Worm (Caenorhabditis elegans) whole organism, L2 larva: Measurements from ENCODE around the gene ida-1.

Source experiments
- F13H6.1 ChIP-seq: sonication (generic microtip); optimal IDR thresholded peaks from 2 replicates; lab custom pipeline; 2016; ENCODE audit warnings: missing genetic modification characterization, missing compliant biosample characterization
- aly-2 ChIP-seq: fragments of 150-350 bp; optimal IDR thresholded peaks from 2 replicates; lab custom pipeline; 2014; ENCODE audit warnings: missing biosample characterization, missing genetic modification characterization
- ama-1 ChIP-seq: fragments of 150-350 bp; optimal IDR thresholded peaks from 2 replicates; lab custom pipeline; 2018; ENCODE audit warnings: inconsistent platforms
- fos-1 ChIP-seq: fragments of 150-350 bp; optimal IDR thresholded peaks from 2 replicates; lab custom pipeline; 2014; ENCODE audit warnings: missing biosample characterization, missing genetic modification characterization
- lin-13 ChIP-seq: fragments of 150-350 bp; optimal IDR thresholded peaks from 2 replicates; lab custom pipeline; 2014; ENCODE audit warnings: missing biosample characterization, missing genetic modification reagents, missing genetic modification characterization
- mbf-1 ChIP-seq: sonication (generic microtip); optimal IDR thresholded peaks from 2 replicates; lab custom pipeline; 2017; ENCODE audit warnings: missing biosample characterization, missing genetic modification characterization
- nhr-12 ChIP-seq: fragments of 150-350 bp; optimal IDR thresholded peaks from 2 replicates; lab custom pipeline; 2014; ENCODE audit warnings: missing biosample characterization, missing genetic modification characterization
- nhr-129 ChIP-seq: fragments of 150-350 bp; optimal IDR thresholded peaks from 2 replicates; lab custom pipeline; 2014; ENCODE audit warnings: missing biosample characterization, missing genetic modification characterization
- nhr-23 ChIP-seq: fragments of 150-350 bp; optimal IDR thresholded peaks from 2 replicates; lab custom pipeline; 2014; ENCODE audit warnings: missing biosample characterization, missing genetic modification reagents, missing genetic modification characterization
- nhr-25 ChIP-seq: fragments of 150-350 bp; sonication (generic microtip); optimal IDR thresholded peaks from 3 replicates; lab custom pipeline; 2014; ENCODE audit warnings: missing biosample characterization, missing genetic modification characterization
- nhr-6 ChIP-seq: fragments of 150-350 bp; optimal IDR thresholded peaks from 2 replicates; lab custom pipeline; 2014; ENCODE audit warnings: missing biosample characterization, missing genetic modification characterization
- snpc-4 ChIP-seq: fragments of 150-350 bp; optimal IDR thresholded peaks from 2 replicates; lab custom pipeline; 2014; ENCODE audit warnings: missing biosample characterization, missing genetic modification characterization
- unc-39 ChIP-seq: fragments of 150-350 bp; optimal IDR thresholded peaks from 2 replicates; lab custom pipeline; 2014; ENCODE audit warnings: missing biosample characterization, missing genetic modification characterization

DNA sequence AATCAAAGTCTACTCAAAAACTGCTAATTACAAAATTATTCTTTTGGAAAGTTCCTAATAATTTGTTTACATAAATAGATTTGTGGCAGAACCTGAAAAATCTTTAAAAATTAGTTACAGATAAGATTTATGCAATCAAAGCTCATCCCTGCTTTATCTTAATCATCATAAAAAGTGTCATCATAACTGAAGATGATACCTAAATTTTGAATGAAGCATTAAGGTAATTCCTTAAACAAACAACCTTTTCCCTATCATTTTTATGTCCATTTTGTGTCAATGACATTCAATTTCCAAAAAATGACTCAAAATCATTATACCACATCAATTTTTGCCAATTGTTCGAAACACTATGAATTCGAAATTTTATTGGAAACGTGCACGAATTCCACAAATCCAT is 17.6 kb upstream of the ida-1 start, which contains the start of gene B0244.6:
- no peak for TF ChIP-seq nhr-25
- no peak for TF ChIP-seq snpc-4 (tag; lab: Kevin White, UChicago)
- no peak for TF ChIP-seq unc-39 (tag; lab: Kevin White, UChicago)
- TF ChIP-seq ama-1 (lab: Kevin White, UChicago), result no peak
- TF ChIP-seq nhr-6 (tag; lab: Kevin White, UChicago), result no peak
- no peak for TF ChIP-seq F13H6.1 (tag; lab: Kevin White, UChicago)
- TF ChIP-seq aly-2 (tag; lab: Kevin White, UChicago), result no peak
- no peak for TF ChIP-seq nhr-129 (tag; lab: Kevin White, UChicago)
- TF ChIP-seq mbf-1, result no peak
- no peak for TF ChIP-seq nhr-23 (tag; lab: Kevin White, UChicago)
- no peak for TF ChIP-seq lin-13
- TF ChIP-seq fos-1 (tag; lab: Kevin White, UChicago), result no peak
- no peak for TF ChIP-seq nhr-12 (tag; lab: Kevin White, UChicago)
